Worm (Caenorhabditis elegans): ENCODE results near the gene C02G6.3.

ce11 chrV:5888820-5889219, 8.7 kb downstream of the C02G6.3 start:
- TF ChIP-seq rnt-1 (tag; optimal IDR thresholded peaks at IDR 0.05) = no peak
- TF ChIP-seq ztf-16 (tag; optimal IDR thresholded peaks at IDR 0.05) = no peak
- TF ChIP-seq hlh-8 (tag; optimal IDR thresholded peaks at IDR 0.05) = no peak
- no peak for TF ChIP-seq mec-3 (tag; optimal IDR thresholded peaks at IDR 0.05; ENCODE audit: borderline replicate concordance)
- no peak for TF ChIP-seq pha-4 (tag; optimal IDR thresholded peaks at IDR 0.05)
- no peak for TF ChIP-seq ceh-2 (tag; optimal IDR thresholded peaks at IDR 0.05)
- TF ChIP-seq fax-1 (tag; optimal IDR thresholded peaks at IDR 0.05) = no peak
- TF ChIP-seq elt-2 (tag; optimal IDR thresholded peaks at IDR 0.05) = no peak
- TF ChIP-seq nhr-11 (tag; optimal IDR thresholded peaks at IDR 0.05) = no peak
- TF ChIP-seq unc-42 (tag; optimal IDR thresholded peaks at IDR 0.05) = no peak
- no peak for TF ChIP-seq pag-3 (tag; optimal IDR thresholded peaks at IDR 0.05; ENCODE audit: borderline replicate concordance)
- TF ChIP-seq ceh-48 (tag; optimal IDR thresholded peaks at IDR 0.05) = no peak
- TF ChIP-seq nfya-1 (tag; optimal IDR thresholded peaks at IDR 0.05) = no peak

Data from whole organism, late embryonic.